Worm (Caenorhabditis elegans) whole organism, early embryonic: ENCODE measurements around the gene F26F4.6.

Experiments used
- B0310.2 ChIP-seq: sonication (generic microtip); optimal IDR thresholded peaks from 2 replicates; lab custom pipeline; 2016; ENCODE audit warnings: mild to moderate bottlenecking, missing genetic modification characterization, missing compliant biosample characterization
- F13C5.2 ChIP-seq: sonication (generic microtip); optimal IDR thresholded peaks from 2 replicates; lab custom pipeline; 2017; ENCODE audit warnings: mild to moderate bottlenecking, missing genetic modification characterization, inconsistent platforms, missing compliant biosample characterization
- aly-1 ChIP-seq: sonication (generic microtip); optimal IDR thresholded peaks from 2 replicates; lab custom pipeline; 2016; ENCODE audit warnings: missing genetic modification characterization, missing compliant biosample characterization
- ama-1 ChIP-seq: fragments of 150-350 bp; optimal IDR thresholded peaks from 2 replicates; lab custom pipeline; 2014
- ceh-13 ChIP-seq: fragments of 200-800 bp; sonication (Bioruptor generic); optimal IDR thresholded peaks from 2 replicates; lab custom pipeline; 2018; ENCODE audit warnings: mild to moderate bottlenecking, missing genetic modification characterization, missing compliant biosample characterization
- ceh-36 ChIP-seq: sonication (generic microtip); optimal IDR thresholded peaks from 2 replicates; lab custom pipeline; 2016; ENCODE audit warnings: missing genetic modification characterization, inconsistent platforms, missing compliant biosample characterization
- ets-7 ChIP-seq: sonication (generic microtip); optimal IDR thresholded peaks from 2 replicates; lab custom pipeline; 2016; ENCODE audit warnings: missing genotype, missing genetic modification characterization, missing compliant biosample characterization
- flt-1 ChIP-seq: fragments of 200-800 bp; sonication (Bioruptor generic); IDR thresholded peaks from 2 replicates; pipeline ENCODE4 v1.3.6; 2022; ENCODE audit warnings: missing genetic modification characterization, missing compliant biosample characterization
- hmbx-1 ChIP-seq: sonication (generic microtip); optimal IDR thresholded peaks from 2 replicates; lab custom pipeline; 2016; ENCODE audit warnings: mild to moderate bottlenecking, missing genetic modification characterization, missing compliant biosample characterization
- hmg-4 ChIP-seq: fragments of 200-800 bp; sonication (Bioruptor generic); optimal IDR thresholded peaks from 2 replicates; lab custom pipeline; 2018; ENCODE audit warnings: mild to moderate bottlenecking, missing genetic modification characterization, missing compliant biosample characterization
- hnd-1 ChIP-seq: sonication (generic microtip); optimal IDR thresholded peaks from 2 replicates; lab custom pipeline; 2016; ENCODE audit warnings: missing genetic modification characterization, missing compliant biosample characterization
- pes-1 ChIP-seq: fragments of 200-800 bp; sonication (Bioruptor generic); IDR thresholded peaks from 2 replicates; pipeline ENCODE4 v1.3.6; 2022; ENCODE audit warnings: missing genetic modification reagents, missing genetic modification characterization, missing compliant biosample characterization
- scrt-1 ChIP-seq: fragments of 200-800 bp; sonication (Bioruptor generic); IDR thresholded peaks from 2 replicates; pipeline ENCODE4 v1.3.6; 2022; ENCODE audit warnings: missing genetic modification characterization, missing compliant biosample characterization
- sea-1 ChIP-seq: fragments of 200-800 bp; sonication (Bioruptor generic); conservative IDR thresholded peaks from 2 replicates; pipeline ENCODE4 v1.3.6; 2022; ENCODE audit warnings: missing genetic modification characterization, missing compliant biosample characterization
- tbx-11 ChIP-seq: fragments of 200-800 bp; sonication (Bioruptor generic); IDR thresholded peaks from 2 replicates; pipeline ENCODE4 v1.3.6; 2022; ENCODE audit warnings: missing genetic modification characterization, missing compliant biosample characterization
- tbx-37 ChIP-seq: fragments of 200-800 bp; sonication (Bioruptor generic); conservative IDR thresholded peaks from 2 replicates; pipeline ENCODE4 v1.3.6; 2022; ENCODE audit warnings: missing genetic modification reagents, missing genetic modification characterization, missing compliant biosample characterization
- tra-4 ChIP-seq: sonication (generic microtip); optimal IDR thresholded peaks from 2 replicates; lab custom pipeline; 2017; ENCODE audit warnings: missing genetic modification characterization, missing compliant biosample characterization

F26F4.6 gene

ce11 chrIII:4874671-4875070, 18.8 kb downstream of the F26F4.6 start, which contains the start of gene C35D10.12:
C35D10.12 (minus strand) TSS chrIII:4874771.
- no peak for TF ChIP-seq ceh-13 (GFP tag; lab: Kevin White, UChicago)

ce11 chrIII:4873395-4873794, 20.0 kb downstream of the F26F4.6 start:
- TF ChIP-seq ama-1 (lab: Kevin White, UChicago) (no peak), hnd-1 (tag; lab: Kevin White, UChicago) (no peak), tra-4 (tag; lab: Kevin White, UChicago) (no peak), sea-1 (GFP tag; lab: Robert Waterston, UW) (no peak), hmbx-1 (tag; lab: Kevin White, UChicago) (no peak)

- TF ChIP-seq hmbx-1 (tag; lab: Kevin White, UChicago) (no peak), ceh-13 (GFP tag; lab: Kevin White, UChicago) (no peak)
Measured at ce11 chrIII:4870478-4870877, 23.0 kb downstream of the F26F4.6 start, which contains the start of gene gipc-1. gipc-1 (plus strand) TSS chrIII:4870778.

ce11 chrIII:4868643-4869042, 24.8 kb downstream of the F26F4.6 start, which contains the start of the genes msd-4 and C35D10.3:
msd-4 (minus strand) TSS chrIII:4868743.
C35D10.3 (plus strand) TSS chrIII:4868921.
- no peak for TF ChIP-seq pes-1 (GFP tag; lab: Robert Waterston, UW)
- TF ChIP-seq flt-1 (GFP tag; lab: Robert Waterston, UW): no peak
- TF ChIP-seq F13C5.2 (tag; lab: Kevin White, UChicago): no peak
- no peak for TF ChIP-seq hmbx-1 (tag; lab: Kevin White, UChicago)
- TF ChIP-seq ama-1 (lab: Kevin White, UChicago): no peak
- no peak for TF ChIP-seq ets-7
- no peak for TF ChIP-seq hmg-4 (GFP tag; lab: Kevin White, UChicago)
- no peak for TF ChIP-seq sea-1 (GFP tag; lab: Robert Waterston, UW)
- no peak for TF ChIP-seq scrt-1
- no peak for TF ChIP-seq B0310.2 (tag; lab: Kevin White, UChicago)
- no peak for TF ChIP-seq tbx-11
- no peak for TF ChIP-seq aly-1

- TF ChIP-seq B0310.2 (tag; lab: Kevin White, UChicago) (no peak), scrt-1 (no peak), hnd-1 (tag; lab: Kevin White, UChicago) (no peak), flt-1 (GFP tag; lab: Robert Waterston, UW) (no peak), ama-1 (lab: Kevin White, UChicago) (no peak), ceh-13 (GFP tag; lab: Kevin White, UChicago) (no peak), ceh-36 (tag; lab: Kevin White, UChicago) (no peak), aly-1 (no peak), hmbx-1 (tag; lab: Kevin White, UChicago) (no peak)
Measured at ce11 chrIII:4866762-4867161, 26.7 kb downstream of the F26F4.6 start, which contains the start of gene C35D10.17. C35D10.17 (plus strand) TSS chrIII:4867062.

- TF ChIP-seq ama-1 (lab: Kevin White, UChicago) (no peak), tra-4 (tag; lab: Kevin White, UChicago) (no peak), scrt-1 (no peak)
Measured at ce11 chrIII:4863127-4863526, 30.3 kb downstream of the F26F4.6 start, which contains the start of gene coq-8. coq-8 (plus strand) TSS chrIII:4863427.

ce11 chrIII:4861744-4862401, 31.6 kb downstream of the F26F4.6 start, which contains the start of the genes C35D10.10 and C35D10.5:
C35D10.10 (minus strand) TSS chrIII:4861794.
C35D10.5 (plus strand) TSS chrIII:4862351.
- TF ChIP-seq tbx-37 (GFP tag; lab: Robert Waterston, UW): no peak
- no peak for TF ChIP-seq ceh-36 (tag; lab: Kevin White, UChicago)
- no peak for TF ChIP-seq hnd-1 (tag; lab: Kevin White, UChicago)
- no peak for TF ChIP-seq flt-1 (GFP tag; lab: Robert Waterston, UW)
- TF ChIP-seq ama-1 (lab: Kevin White, UChicago): no peak
- TF ChIP-seq hmg-4 (GFP tag; lab: Kevin White, UChicago): no peak
- no peak for TF ChIP-seq B0310.2 (tag; lab: Kevin White, UChicago)
- TF ChIP-seq ceh-13 (GFP tag; lab: Kevin White, UChicago): no peak
- TF ChIP-seq tbx-11: no peak
- no peak for TF ChIP-seq hmbx-1 (tag; lab: Kevin White, UChicago)
- no peak for TF ChIP-seq scrt-1
- TF ChIP-seq ets-7: no peak
- no peak for TF ChIP-seq aly-1
- TF ChIP-seq tra-4 (tag; lab: Kevin White, UChicago): no peak
- no peak for TF ChIP-seq F13C5.2 (tag; lab: Kevin White, UChicago)

ce11 chrIII:4859039-4859438, 34.4 kb downstream of the F26F4.6 start, which contains the start of gene C35D10.6:
C35D10.6 (plus strand) TSS chrIII:4859339.
- TF ChIP-seq hmg-4 (GFP tag; lab: Kevin White, UChicago) (no peak), hnd-1 (tag; lab: Kevin White, UChicago) (no peak)

- TF ChIP-seq hnd-1 (tag; lab: Kevin White, UChicago) (no peak), hmg-4 (GFP tag; lab: Kevin White, UChicago) (no peak), scrt-1 (no peak), pes-1 (GFP tag; lab: Robert Waterston, UW) (no peak), ama-1 (lab: Kevin White, UChicago) (no peak), F13C5.2 (tag; lab: Kevin White, UChicago) (no peak), tra-4 (tag; lab: Kevin White, UChicago) (no peak), B0310.2 (tag; lab: Kevin White, UChicago) (no peak), tbx-37 (GFP tag; lab: Robert Waterston, UW) (no peak)
Measured at ce11 chrIII:4856992-4857391, 36.4 kb downstream of the F26F4.6 start.
